Worm (Caenorhabditis elegans) whole organism, L4 larva: ENCODE measurements around the gene egl-10.

Source experiments
- D1046.2 ChIP-seq: fragments of 200-800 bp; sonication (Bioruptor generic); IDR thresholded peaks from 2 replicates; pipeline ENCODE4 v1.3.6; 2022; ENCODE audit warnings: missing genetic modification characterization, missing compliant biosample characterization
- F26F4.8 ChIP-seq: fragments of 200-800 bp; sonication (Bioruptor generic); conservative IDR thresholded peaks from 2 replicates; pipeline ENCODE4 v1.3.6; 2022; ENCODE audit warnings: missing genetic modification characterization, missing compliant biosample characterization
- F44E2.7 ChIP-seq: fragments of 200-800 bp; sonication (Bioruptor generic); IDR thresholded peaks from 2 replicates; pipeline ENCODE4 v2.1.2; 2022; ENCODE audit warnings: missing genetic modification characterization, missing compliant biosample characterization
- R02D3.7 ChIP-seq: fragments of 150-350 bp; sonication (generic microtip); optimal IDR thresholded peaks from 3 replicates; lab custom pipeline; 2014; ENCODE audit warnings: missing biosample characterization, missing genetic modification characterization
- T26A8.4 ChIP-seq: fragments of 200-800 bp; sonication (Bioruptor generic); IDR thresholded peaks from 2 replicates; pipeline ENCODE4 v1.3.6; 2022; ENCODE audit warnings: missing genetic modification characterization, missing compliant biosample characterization
- ZK546.5 ChIP-seq, 2 experiments: sonication (generic microtip); optimal IDR thresholded peaks; 2 replicates each; lab custom pipeline; 2017; ENCODE audit warnings: missing biosample characterization in 2 of 2, missing genetic modification characterization in 2 of 2
- ceh-20 ChIP-seq: fragments of 200-800 bp; sonication (Bioruptor generic); IDR thresholded peaks from 2 replicates; pipeline ENCODE4 v1.3.6; 2022; ENCODE audit warnings: missing genetic modification reagents, missing genetic modification characterization, missing compliant biosample characterization
- ceh-28 ChIP-seq: fragments of 150-350 bp; optimal IDR thresholded peaks from 2 replicates; lab custom pipeline; 2014; ENCODE audit warnings: missing biosample characterization, missing genetic modification reagents, missing genetic modification characterization
- ceh-44 ChIP-seq: fragments of 200-800 bp; sonication (Bioruptor generic); IDR thresholded peaks from 2 replicates; pipeline ENCODE4 v1.3.6; 2022; ENCODE audit warnings: missing genetic modification reagents, missing genetic modification characterization, missing compliant biosample characterization
- ceh-62 ChIP-seq: sonication (generic microtip); optimal IDR thresholded peaks from 2 replicates; lab custom pipeline; 2017; ENCODE audit warnings: missing biosample characterization, missing genetic modification characterization
- ces-1 ChIP-seq: fragments of 150-350 bp; sonication (generic microtip); optimal IDR thresholded peaks from 4 replicates; lab custom pipeline; 2014; ENCODE audit warnings: missing biosample characterization, missing genetic modification reagents, missing genetic modification characterization
- cey-2 ChIP-seq: sonication (generic microtip); optimal IDR thresholded peaks from 3 replicates; lab custom pipeline; 2017; ENCODE audit warnings: missing genetic modification characterization, mild to moderate bottlenecking, missing compliant biosample characterization, antibody characterized with exemption, borderline replicate concordance; ENCODE audit not compliant: insufficient read depth
- daf-16 ChIP-seq, 3 experiments: sonication (generic microtip); optimal IDR thresholded peaks; 2 replicates each; lab custom pipeline; 2016 to 2017; ENCODE audit warnings: missing genetic modification characterization in 3 of 3, missing genetic modification reagents in 3 of 3, mild to moderate bottlenecking in 2 of 3, missing compliant biosample characterization in 2 of 3, missing biosample characterization in 1 of 3, moderate library complexity in 1 of 3
- daf-8 ChIP-seq: fragments of 200-800 bp; sonication (Bioruptor generic); IDR thresholded peaks from 2 replicates; pipeline ENCODE4 v1.3.6; 2022; ENCODE audit warnings: missing genetic modification characterization, missing compliant biosample characterization
- dmd-6 ChIP-seq: fragments of 200-800 bp; sonication (Bioruptor generic); IDR thresholded peaks from 2 replicates; pipeline ENCODE4 v1.3.6; 2022; ENCODE audit warnings: missing genetic modification reagents, missing genetic modification characterization, missing compliant biosample characterization
- dpl-1 ChIP-seq: fragments of 150-350 bp; optimal IDR thresholded peaks from 2 replicates; lab custom pipeline; 2014; ENCODE audit warnings: missing biosample characterization, missing genetic modification reagents, missing genetic modification characterization
- duxl-1 ChIP-seq: sonication (generic microtip); optimal IDR thresholded peaks from 2 replicates; lab custom pipeline; 2016; ENCODE audit warnings: mild to moderate bottlenecking, missing genetic modification characterization, moderate library complexity, missing compliant biosample characterization; ENCODE audit not compliant: poor library complexity
- egl-27 ChIP-seq: sonication (generic microtip); optimal IDR thresholded peaks from 3 replicates; lab custom pipeline; 2017; ENCODE audit warnings: missing biosample characterization, missing genetic modification reagents, missing genetic modification characterization
- fkh-10 ChIP-seq: fragments of 150-350 bp; optimal IDR thresholded peaks from 2 replicates; lab custom pipeline; 2014; ENCODE audit warnings: missing biosample characterization, missing genetic modification reagents, missing genetic modification characterization
- gei-8 ChIP-seq: fragments of 200-800 bp; sonication (Bioruptor generic); optimal IDR thresholded peaks from 2 replicates; lab custom pipeline; 2018; ENCODE audit warnings: mild to moderate bottlenecking, missing genetic modification characterization, missing compliant biosample characterization
- hif-1 ChIP-seq, 2 experiments: sonication (generic microtip); optimal IDR thresholded peaks; 2 replicates each; lab custom pipeline; 2016 to 2017; ENCODE audit warnings: missing compliant biosample characterization in 2 of 2, missing genetic modification characterization in 2 of 2, missing genetic modification reagents in 2 of 2, missing genotype in 2 of 2, mild to moderate bottlenecking in 1 of 2
- hlh-11 ChIP-seq: fragments of 200-800 bp; sonication (Bioruptor generic); optimal IDR thresholded peaks from 2 replicates; lab custom pipeline; 2018; ENCODE audit warnings: mild to moderate bottlenecking, missing genetic modification characterization, missing compliant biosample characterization
- hmg-1.1 ChIP-seq: fragments of 200-800 bp; sonication (Bioruptor generic); IDR thresholded peaks from 2 replicates; pipeline ENCODE4 v1.3.6; 2022; ENCODE audit warnings: missing genetic modification reagents, missing genetic modification characterization, missing compliant biosample characterization
- jun-1 ChIP-seq: fragments of 150-350 bp; optimal IDR thresholded peaks from 2 replicates; lab custom pipeline; 2014; ENCODE audit warnings: missing biosample characterization, missing genetic modification reagents, missing genetic modification characterization
- lim-7 ChIP-seq: fragments of 200-800 bp; sonication (Bioruptor generic); IDR thresholded peaks from 2 replicates; pipeline ENCODE4 v1.3.6; 2022; ENCODE audit warnings: missing genetic modification characterization, missing compliant biosample characterization
- lin-15B ChIP-seq: fragments of 150-350 bp; sonication (generic microtip); optimal IDR thresholded peaks from 3 replicates; lab custom pipeline; 2014; ENCODE audit warnings: missing biosample characterization, missing genetic modification characterization
- lin-29 ChIP-seq: fragments of 200-800 bp; sonication (Bioruptor generic); IDR thresholded peaks from 2 replicates; pipeline ENCODE4 v1.3.6; 2022; ENCODE audit warnings: missing genetic modification reagents, missing genetic modification characterization, missing compliant biosample characterization
- lin-38 ChIP-seq: fragments of 200-800 bp; sonication (Bioruptor generic); IDR thresholded peaks from 2 replicates; pipeline ENCODE4 v1.3.6; 2022; ENCODE audit warnings: missing genetic modification reagents, missing genetic modification characterization, missing compliant biosample characterization
- madf-5 ChIP-seq, 2 experiments: fragments of 200-800 bp; sonication (Bioruptor generic); IDR thresholded peaks; 2 replicates each; pipeline ENCODE4 v1.3.6; 2022; ENCODE audit warnings: missing compliant biosample characterization in 2 of 2, missing genetic modification characterization in 2 of 2
- madf-9 ChIP-seq: fragments of 200-800 bp; sonication (Bioruptor generic); conservative IDR thresholded peaks from 2 replicates; pipeline ENCODE4 v1.3.6; 2022; ENCODE audit warnings: missing genetic modification reagents, missing genetic modification characterization, missing compliant biosample characterization
- mdt-29 ChIP-seq: fragments of 200-800 bp; sonication (Bioruptor generic); IDR thresholded peaks from 2 replicates; pipeline ENCODE4 v1.3.6; 2022; ENCODE audit warnings: missing genetic modification reagents, missing genetic modification characterization, missing compliant biosample characterization
- mes-2 ChIP-seq: sonication (generic microtip); optimal IDR thresholded peaks from 2 replicates; lab custom pipeline; 2016; ENCODE audit warnings: missing genotype, mild to moderate bottlenecking, missing genetic modification characterization, missing compliant biosample characterization; ENCODE audit not compliant: poor library complexity, severe bottlenecking
- mxl-3 ChIP-seq: fragments of 200-800 bp; sonication (Bioruptor generic); optimal IDR thresholded peaks from 2 replicates; lab custom pipeline; 2018; ENCODE audit warnings: mild to moderate bottlenecking, missing genetic modification characterization, missing compliant biosample characterization
- nhr-102 ChIP-seq: sonication (generic microtip); optimal IDR thresholded peaks from 2 replicates; lab custom pipeline; 2016; ENCODE audit warnings: mild to moderate bottlenecking, missing genetic modification characterization, moderate library complexity, missing compliant biosample characterization
- nhr-11 ChIP-seq: fragments of 150-350 bp; optimal IDR thresholded peaks from 2 replicates; lab custom pipeline; 2014; ENCODE audit warnings: missing biosample characterization, missing genetic modification characterization
- nhr-25 ChIP-seq: sonication (generic microtip); optimal IDR thresholded peaks from 2 replicates; lab custom pipeline; 2017; ENCODE audit warnings: missing genetic modification characterization, mild to moderate bottlenecking, missing compliant biosample characterization, antibody characterized with exemption, moderate library complexity, borderline replicate concordance; ENCODE audit not compliant: insufficient read depth
- nhr-41 ChIP-seq: fragments of 200-800 bp; sonication (Bioruptor generic); IDR thresholded peaks from 2 replicates; pipeline ENCODE4 v1.3.6; 2022; ENCODE audit warnings: missing genetic modification reagents, missing genetic modification characterization, missing compliant biosample characterization
- nhr-76 ChIP-seq: fragments of 150-350 bp; optimal IDR thresholded peaks from 2 replicates; lab custom pipeline; 2014; ENCODE audit warnings: missing biosample characterization, missing genetic modification characterization
- pha-4 ChIP-seq, 2 experiments: fragments of 150-350 bp in 1 of 2; fragments of 200-800 bp in 1 of 2; sonication (Bioruptor generic) in 1 of 2; IDR thresholded peaks in 1 of 2; optimal IDR thresholded peaks in 1 of 2; 2 replicates each; pipeline versions ENCODE4 v1.3.6 to Lab custom; 2014 to 2022; ENCODE audit warnings: missing genetic modification characterization in 2 of 2, missing genetic modification reagents in 2 of 2, missing biosample characterization in 1 of 2, missing compliant biosample characterization in 1 of 2
- set-16 ChIP-seq: fragments of 200-800 bp; sonication (Bioruptor generic); IDR thresholded peaks from 2 replicates; pipeline ENCODE4 v1.3.6; 2022; ENCODE audit warnings: missing genetic modification reagents, missing genetic modification characterization, missing compliant biosample characterization
- snpc-4 ChIP-seq: fragments of 150-350 bp; optimal IDR thresholded peaks from 2 replicates; lab custom pipeline; 2014; ENCODE audit warnings: missing biosample characterization, missing genetic modification characterization
- spr-3 ChIP-seq: fragments of 200-800 bp; sonication (Bioruptor generic); optimal IDR thresholded peaks from 2 replicates; lab custom pipeline; 2018; ENCODE audit warnings: mild to moderate bottlenecking, missing genetic modification characterization, missing compliant biosample characterization
- tra-1 ChIP-seq: fragments of 200-800 bp; sonication (Bioruptor generic); IDR thresholded peaks from 2 replicates; pipeline ENCODE4 v1.3.6; 2022; ENCODE audit warnings: missing genetic modification reagents, missing genetic modification characterization, missing compliant biosample characterization
- unc-39 ChIP-seq: sonication (generic microtip); optimal IDR thresholded peaks from 2 replicates; lab custom pipeline; 2017; ENCODE audit warnings: missing biosample characterization, missing genetic modification characterization
- zag-1 ChIP-seq: fragments of 150-350 bp; optimal IDR thresholded peaks from 2 replicates; lab custom pipeline; 2014; ENCODE audit warnings: missing biosample characterization, missing genetic modification characterization
- zfp-2 ChIP-seq: sonication (generic microtip); optimal IDR thresholded peaks from 2 replicates; lab custom pipeline; 2016; ENCODE audit warnings: mild to moderate bottlenecking, missing genetic modification characterization, missing compliant biosample characterization
- zfp-3 ChIP-seq: fragments of 200-800 bp; sonication (Bioruptor generic); conservative IDR thresholded peaks from 2 replicates; pipeline ENCODE4 v1.3.6; 2022; ENCODE audit warnings: missing genetic modification reagents, missing genetic modification characterization, missing compliant biosample characterization
- zip-2 ChIP-seq: fragments of 150-350 bp; optimal IDR thresholded peaks from 2 replicates; lab custom pipeline; 2014; ENCODE audit warnings: missing biosample characterization, missing genetic modification characterization
- ztf-11 ChIP-seq: fragments of 150-350 bp; optimal IDR thresholded peaks from 2 replicates; lab custom pipeline; 2014; ENCODE audit warnings: missing biosample characterization, missing genetic modification characterization
- ztf-7 ChIP-seq: fragments of 150-350 bp; optimal IDR thresholded peaks from 2 replicates; lab custom pipeline; 2014; ENCODE audit warnings: missing biosample characterization, missing genetic modification characterization

egl-10 gene

DNA sequence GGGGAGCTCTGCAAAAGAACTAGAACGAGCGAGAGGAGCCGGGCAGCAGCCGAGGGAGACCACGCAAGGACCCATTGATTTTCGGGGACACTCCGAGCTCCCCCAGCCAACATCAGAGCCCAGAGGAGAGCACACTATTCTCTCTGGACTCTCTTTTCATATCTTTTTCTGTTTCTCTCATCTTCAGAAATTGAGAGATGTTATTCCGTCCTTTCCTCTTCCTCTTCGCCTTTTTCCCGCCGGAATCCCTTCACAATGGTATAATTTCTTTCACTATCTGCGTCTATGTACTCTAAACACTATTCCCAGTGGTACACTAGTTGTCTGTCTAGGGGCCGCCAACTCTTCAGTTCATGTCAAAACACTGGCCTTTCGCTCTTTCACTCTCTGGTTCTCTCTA, 2.6 kb upstream of the egl-10 start (continued):
- TF ChIP-seq hmg-1.1 (GFP tag; lab: Robert Waterston, UW) (peak; percentile 85), snpc-4 (tag; lab: Kevin White, UChicago) (no peak), lin-38 (no peak), ceh-20 (GFP tag; lab: Robert Waterston, UW) (peak; percentile 85), nhr-11 (tag; lab: Kevin White, UChicago) (peak; percentile 80), egl-27 (tag; lab: Kevin White, UChicago) (no peak), ztf-7 (tag; lab: Kevin White, UChicago) (no peak), nhr-25 (no peak), daf-16 (GFP tag; optimal IDR thresholded peaks at IDR 0.05; lab: Kevin White, UChicago) (peak in 1 of 2 experiments; percentile 83), daf-16 (tag; optimal IDR thresholded peaks at IDR 0.05; lab: Kevin White, UChicago) (no peak), D1046.2 (no peak), mdt-29 (GFP tag; lab: Robert Waterston, UW) (no peak), lin-29 (no peak), ceh-28 (tag; lab: Kevin White, UChicago) (peak; percentile 31), ZK546.5 (tag; optimal IDR thresholded peaks at IDR 0.05; lab: Kevin White, UChicago) (no peak), daf-8 (GFP tag; lab: Robert Waterston, UW) (no peak), cey-2 (no peak), hif-1 (tag; optimal IDR thresholded peaks at IDR 0.05; lab: Kevin White, UChicago) (peak in 1 of 2 experiments; percentile 61), ces-1 (peak; percentile 72), tra-1 (GFP tag; lab: Robert Waterston, UW) (no peak), jun-1 (tag; lab: Kevin White, UChicago) (no peak), dmd-6 (GFP tag; lab: Robert Waterston, UW) (peak; percentile 60), ztf-11 (tag; lab: Kevin White, UChicago) (no peak), F44E2.7 (no peak), lim-7 (GFP tag; lab: Robert Waterston, UW) (no peak), mes-2 (tag; lab: Kevin White, UChicago) (peak; percentile 39), lin-15B (tag; lab: Kevin White, UChicago) (no peak), dpl-1 (GFP tag; lab: Kevin White, UChicago) (peak; percentile 57), T26A8.4 (0 out of 2 replicates have a peak, but pooled peaks have one; percentile 45), mxl-3 (GFP tag; lab: Kevin White, UChicago) (peak; percentile 40), pha-4 (GFP tag; IDR thresholded peaks at IDR 0.05; lab: Robert Waterston, UW) (peak; percentile 36; the same call in 1 of the 2 replicates), pha-4 (tag; optimal IDR thresholded peaks at IDR 0.05; lab: Kevin White, UChicago) (no peak), hlh-11 (tag; lab: Kevin White, UChicago) (peak; percentile 74), ceh-44 (GFP tag; lab: Robert Waterston, UW) (no peak), duxl-1 (tag; lab: Kevin White, UChicago) (no peak), nhr-41 (GFP tag; lab: Robert Waterston, UW) (no peak), madf-9 (no peak), madf-5 (GFP tag; IDR thresholded peaks at IDR 0.05; lab: Robert Waterston, UW) (no peak), nhr-76 (no peak), unc-39 (no peak), zip-2 (tag; lab: Kevin White, UChicago) (no peak), spr-3 (GFP tag; lab: Kevin White, UChicago) (no peak), zag-1 (tag; lab: Kevin White, UChicago) (peak; percentile 14), R02D3.7 (tag; lab: Kevin White, UChicago) (no peak), set-16 (peak; percentile 95), gei-8 (GFP tag; lab: Kevin White, UChicago) (no peak), zfp-3 (no peak), zfp-2 (no peak), F26F4.8 (GFP tag; lab: Robert Waterston, UW) (no peak), nhr-102 (no peak), fkh-10 (GFP tag; lab: Kevin White, UChicago) (peak; percentile 94), ceh-62 (no peak)
